Fruit fly (Drosophila melanogaster) whole organism, embryonic: ENCODE results near the gene smal.
A peak's percentile ranks its signal among the peaks of the same experiment; 100 is the strongest.

Experiments used
- B-H1 ChIP-seq: fragments of 200-800 bp; sonication (Bioruptor generic); IDR thresholded peaks from 3 replicates; pipeline ENCODE4 v1.3.6; 2022; ENCODE audit warnings: missing biosample characterization, missing genetic modification characterization
- B-H2 ChIP-seq: fragments of 200-800 bp; sonication (Bioruptor generic); optimal IDR thresholded peaks from 2 replicates; lab custom pipeline; 2018; ENCODE audit warnings: missing biosample characterization, mild to moderate bottlenecking, missing genetic modification characterization
- CG10431 ChIP-seq: fragments of 200-800 bp; sonication (Bioruptor generic); optimal IDR thresholded peaks from 3 replicates; lab custom pipeline; 2018; ENCODE audit warnings: missing biosample characterization, mild to moderate bottlenecking, missing genetic modification characterization
- CG11247 ChIP-seq: fragments of 200-800 bp; sonication (Bioruptor generic); IDR thresholded peaks from 2 replicates; pipeline ENCODE4 v1.3.6; 2022; ENCODE audit warnings: missing biosample characterization, missing genetic modification characterization
- CG11695 ChIP-seq: fragments of 200-800 bp; sonication (Bioruptor generic); IDR thresholded peaks from 3 replicates; pipeline ENCODE4 v1.3.6; 2022; ENCODE audit warnings: missing biosample characterization, missing genetic modification characterization
- CG13123 ChIP-seq: fragments of 200-800 bp; sonication (Bioruptor generic); optimal IDR thresholded peaks from 2 replicates; lab custom pipeline; 2016; ENCODE audit warnings: missing biosample characterization, missing genetic modification characterization
- CG14050 ChIP-seq: fragments of 200-800 bp; sonication (Bioruptor generic); IDR thresholded peaks from 3 replicates; pipeline ENCODE4 v1.3.6; 2022; ENCODE audit warnings: missing biosample characterization, missing genetic modification characterization
- CG1529 ChIP-seq: fragments of 200-800 bp; sonication (Bioruptor generic); optimal IDR thresholded peaks from 3 replicates; lab custom pipeline; 2018; ENCODE audit warnings: missing biosample characterization, missing genetic modification characterization
- CG16779 ChIP-seq: fragments of 200-800 bp; sonication (Bioruptor generic); IDR thresholded peaks from 2 replicates; pipeline ENCODE4 v1.3.6; 2022; ENCODE audit warnings: missing biosample characterization, missing genetic modification characterization
- CG17912 ChIP-seq: fragments of 200-800 bp; sonication (Bioruptor generic); optimal IDR thresholded peaks from 2 replicates; lab custom pipeline; 2018; ENCODE audit warnings: missing biosample characterization, mild to moderate bottlenecking, missing genetic modification characterization
- CG18262 ChIP-seq: fragments of 200-800 bp; optimal IDR thresholded peaks from 3 replicates; lab custom pipeline; 2019; ENCODE audit warnings: missing biosample characterization, mild to moderate bottlenecking, missing genetic modification characterization, moderate library complexity
- CG2678 ChIP-seq: fragments of 200-800 bp; sonication (Bioruptor generic); optimal IDR thresholded peaks from 3 replicates; lab custom pipeline; 2019; ENCODE audit warnings: missing biosample characterization, mild to moderate bottlenecking, missing genetic modification characterization, moderate library complexity
- CG3163 ChIP-seq: fragments of 200-800 bp; sonication (Bioruptor generic); optimal IDR thresholded peaks from 3 replicates; lab custom pipeline; 2016; ENCODE audit warnings: missing biosample characterization, missing genetic modification characterization
- CG7556 ChIP-seq: fragments of 200-800 bp; sonication (Bioruptor generic); optimal IDR thresholded peaks from 2 replicates; lab custom pipeline; 2017; ENCODE audit warnings: missing biosample characterization, mild to moderate bottlenecking, missing genetic modification characterization
- CG7928 ChIP-seq: fragments of 200-800 bp; sonication (Bioruptor generic); optimal IDR thresholded peaks from 2 replicates; lab custom pipeline; 2017; ENCODE audit warnings: missing biosample characterization, mild to moderate bottlenecking, missing genetic modification characterization
- D19B ChIP-seq: fragments of 200-800 bp; sonication (Bioruptor generic); optimal IDR thresholded peaks from 2 replicates; lab custom pipeline; 2017; ENCODE audit warnings: missing biosample characterization, mild to moderate bottlenecking, missing genetic modification characterization
- E2f2 ChIP-seq: fragments of 200-800 bp; sonication (Bioruptor generic); IDR thresholded peaks from 2 replicates; pipeline ENCODE4 v1.3.6; 2022; ENCODE audit warnings: missing biosample characterization, missing genetic modification characterization
- HLH3B ChIP-seq: fragments of 200-800 bp; sonication (Bioruptor generic); IDR thresholded peaks from 2 replicates; pipeline ENCODE4 v1.3.6; 2022; ENCODE audit warnings: missing biosample characterization, missing genetic modification characterization
- Lhr ChIP-seq: fragments of 200-800 bp; sonication (Bioruptor generic); optimal IDR thresholded peaks from 3 replicates; lab custom pipeline; 2017; ENCODE audit warnings: mild to moderate bottlenecking, missing biosample characterization, missing genetic modification reagents, missing genetic modification characterization
- Lim3 ChIP-seq: fragments of 200-800 bp; sonication (Bioruptor generic); IDR thresholded peaks from 2 replicates; pipeline ENCODE4 v1.3.6; 2022; ENCODE audit warnings: missing biosample characterization, missing genetic modification characterization
- Med ChIP-seq: fragments of 200-800 bp; sonication (Bioruptor generic); peaks from one replicate; lab custom pipeline; 2016; ENCODE audit warnings: missing biosample characterization, missing genetic modification characterization, mild to moderate bottlenecking, inconsistent platforms, moderate library complexity
- Myb ChIP-seq: fragments of 200-800 bp; sonication (Bioruptor generic); optimal IDR thresholded peaks from 2 replicates; lab custom pipeline; 2016; ENCODE audit warnings: missing biosample characterization, missing genetic modification characterization
- Opbp ChIP-seq: fragments of 200-800 bp; sonication (Bioruptor generic); IDR thresholded peaks from 3 replicates; pipeline ENCODE4 v1.3.6; 2022; ENCODE audit warnings: missing biosample characterization, missing genetic modification characterization; ENCODE audit not compliant: partially characterized antibody
- PHDP ChIP-seq: fragments of 200-800 bp; sonication (Bioruptor generic); optimal IDR thresholded peaks from 3 replicates; lab custom pipeline; 2018; ENCODE audit warnings: missing biosample characterization, mild to moderate bottlenecking, missing genetic modification characterization, moderate library complexity
- Rx ChIP-seq: fragments of 200-800 bp; sonication (Bioruptor generic); IDR thresholded peaks from 2 replicates; pipeline ENCODE4 v1.3.6; 2022; ENCODE audit warnings: missing biosample characterization, missing genetic modification characterization
- Stat92E ChIP-seq, 3 experiments: fragments of >200 bp in 2 of 3; fragments of 200-800 bp in 1 of 3; sonication (Bioruptor generic) in 1 of 3; optimal IDR thresholded peaks; 2 replicates each; lab custom pipeline; 2017 to 2019; ENCODE audit warnings: missing biosample characterization in 3 of 3, missing genetic modification characterization in 3 of 3, mild to moderate bottlenecking in 1 of 3, moderate library complexity in 1 of 3
- abd-A ChIP-seq: fragments of 200-800 bp; sonication (Bioruptor generic); optimal IDR thresholded peaks from 3 replicates; lab custom pipeline; 2019; ENCODE audit warnings: missing biosample characterization, mild to moderate bottlenecking, missing genetic modification characterization, moderate library complexity
- caup ChIP-seq: fragments of 200-800 bp; sonication (Bioruptor generic); optimal IDR thresholded peaks from 3 replicates; lab custom pipeline; 2017; ENCODE audit warnings: missing biosample characterization, mild to moderate bottlenecking, missing genetic modification characterization, moderate library complexity; ENCODE audit not compliant: severe bottlenecking
- cg ChIP-seq: fragments of 200-800 bp; sonication (Bioruptor generic); optimal IDR thresholded peaks from 3 replicates; lab custom pipeline; 2019; ENCODE audit warnings: missing biosample characterization, mild to moderate bottlenecking, missing genetic modification characterization, moderate library complexity
- disco-r ChIP-seq: fragments of 200-800 bp; sonication (Bioruptor generic); optimal IDR thresholded peaks from 2 replicates; lab custom pipeline; 2016; ENCODE audit warnings: missing biosample characterization, missing genetic modification characterization
- fd3F ChIP-seq: fragments of 200-800 bp; sonication (Bioruptor generic); optimal IDR thresholded peaks from 2 replicates; lab custom pipeline; 2018; ENCODE audit warnings: missing biosample characterization, mild to moderate bottlenecking, missing genetic modification characterization, moderate library complexity
- fd64A ChIP-seq: fragments of 200-800 bp; sonication (Bioruptor generic); optimal IDR thresholded peaks from 3 replicates; lab custom pipeline; 2018; ENCODE audit warnings: missing biosample characterization, mild to moderate bottlenecking, missing genetic modification characterization
- gsb ChIP-seq: fragments of 200-800 bp; sonication (Bioruptor generic); IDR thresholded peaks from 2 replicates; pipeline ENCODE4 v1.3.6; 2022; ENCODE audit warnings: missing biosample characterization, missing genetic modification characterization
- hb ChIP-seq: fragments of 200-800 bp; sonication (Bioruptor generic); IDR thresholded peaks from 3 replicates; pipeline ENCODE4 v1.3.6; 2022; ENCODE audit warnings: missing biosample characterization, missing genetic modification characterization; ENCODE audit not compliant: partially characterized antibody
- hkb ChIP-seq, 2 experiments: fragments of 200-800 bp in 1 of 2; fragments of >200 bp in 1 of 2; sonication (Bioruptor generic) in 1 of 2; IDR thresholded peaks in 1 of 2; optimal IDR thresholded peaks in 1 of 2; 2 replicates each; pipeline versions ENCODE4 v1.3.6 to Lab custom; 2017 to 2022; ENCODE audit warnings: missing biosample characterization in 1 of 2, missing genetic modification characterization in 1 of 2
- hth ChIP-seq: fragments of >200 bp; optimal IDR thresholded peaks from 2 replicates; lab custom pipeline; 2017; ENCODE audit warnings: inconsistent platforms
- insv ChIP-seq, 2 experiments: fragments of 200-800 bp; sonication (Bioruptor generic); optimal IDR thresholded peaks; 3 replicates each; lab custom pipeline; 2016 to 2018; ENCODE audit warnings: missing biosample characterization in 2 of 2, missing genetic modification characterization in 2 of 2
- peb ChIP-seq: fragments of 200-800 bp; sonication (Bioruptor generic); IDR thresholded peaks from 2 replicates; pipeline ENCODE4 v1.3.6; 2022; ENCODE audit warnings: missing biosample characterization, missing genetic modification characterization
- ro ChIP-seq: fragments of 200-800 bp; sonication (Bioruptor generic); IDR thresholded peaks from 2 replicates; pipeline ENCODE4 v1.3.6; 2022; ENCODE audit warnings: missing biosample characterization, missing genetic modification characterization
- sens ChIP-seq: fragments of 200-800 bp; sonication (Bioruptor generic); peaks from one replicate; lab custom pipeline; 2016; ENCODE audit warnings: missing biosample characterization, missing genetic modification characterization
- wek ChIP-seq: fragments of 200-800 bp; sonication (Bioruptor generic); optimal IDR thresholded peaks from 3 replicates; lab custom pipeline; 2018; ENCODE audit warnings: missing biosample characterization, mild to moderate bottlenecking, missing genetic modification characterization, moderate library complexity

The smal gene

dm6 chr2L:6259629-6260028, 80.7 kb downstream of the smal start (continued):
- TF ChIP-seq CG18262 (no peak), wek (GFP tag; lab: Kevin White, UChicago) (no peak), E2f2 (GFP tag; lab: Robert Waterston, UW) (no peak), CG16779 (GFP tag; lab: Robert Waterston, UW) (no peak), peb (no peak), CG10431 (no peak), abd-A (tag; lab: Kevin White, UChicago) (no peak), insv (GFP tag; optimal IDR thresholded peaks at IDR 0.05; lab: Kevin White, UChicago) (no peak), caup (GFP tag; lab: Kevin White, UChicago) (no peak), CG11247 (GFP tag; lab: Robert Waterston, UW) (no peak), CG7928 (GFP tag; lab: Kevin White, UChicago) (no peak), B-H1 (GFP tag; lab: Robert Waterston, UW) (no peak), hb (GFP tag; lab: Robert Waterston, UW) (no peak), Med (GFP tag; lab: Kevin White, UChicago) (peak; percentile 43), CG17912 (GFP tag; lab: Kevin White, UChicago) (no peak), CG14050 (GFP tag; lab: Robert Waterston, UW) (no peak), hth (lab: Kevin White, UChicago) (peak; percentile 3), cg (GFP tag; lab: Kevin White, UChicago) (no peak), Opbp (GFP tag; lab: Robert Waterston, UW) (no peak), CG2678 (tag; lab: Kevin White, UChicago) (no peak), CG1529 (GFP tag; lab: Kevin White, UChicago) (no peak), ro (GFP tag; lab: Robert Waterston, UW) (no peak), Rx (GFP tag; lab: Robert Waterston, UW) (no peak), PHDP (tag; lab: Kevin White, UChicago) (no peak), Stat92E (GFP tag; optimal IDR thresholded peaks at IDR 0.05; lab: Kevin White, UChicago) (no peak), Lim3 (GFP tag; lab: Robert Waterston, UW) (no peak), CG13123 (GFP tag; lab: Kevin White, UChicago) (no peak), Lhr (GFP tag; lab: Kevin White, UChicago) (no peak), CG7556 (GFP tag; lab: Kevin White, UChicago) (no peak), CG11695 (no peak), gsb (GFP tag; lab: Robert Waterston, UW) (no peak), sens (GFP tag; lab: Kevin White, UChicago) (no peak), fd64A (GFP tag; lab: Kevin White, UChicago) (no peak), D19B (GFP tag; lab: Kevin White, UChicago) (no peak), CG3163 (GFP tag; lab: Kevin White, UChicago) (no peak), hkb (optimal IDR thresholded peaks at IDR 0.05; lab: Kevin White, UChicago) (no peak), hkb (GFP tag; IDR thresholded peaks at IDR 0.05; lab: Robert Waterston, UW) (no peak), HLH3B (no peak), B-H2 (GFP tag; lab: Kevin White, UChicago) (no peak), Myb (GFP tag; lab: Kevin White, UChicago) (no peak), fd3F (no peak), disco-r (GFP tag; lab: Kevin White, UChicago) (no peak)
